Worm (Caenorhabditis elegans) whole organism, L2 larva: ENCODE data around the gene mrpl-55.

Source experiments
- C34F6.9 ChIP-seq: fragments of 150-350 bp; optimal IDR thresholded peaks from 2 replicates; lab custom pipeline; 2014; ENCODE audit warnings: missing biosample characterization, missing genetic modification characterization
- F13H6.1 ChIP-seq: sonication (generic microtip); optimal IDR thresholded peaks from 2 replicates; lab custom pipeline; 2016; ENCODE audit warnings: missing genetic modification characterization, missing compliant biosample characterization
- Y55F3AM.14 ChIP-seq: fragments of 200-800 bp; sonication (Bioruptor generic); optimal IDR thresholded peaks from 2 replicates; lab custom pipeline; 2018; ENCODE audit warnings: mild to moderate bottlenecking, missing genetic modification characterization, missing compliant biosample characterization
- ZK546.5 ChIP-seq: sonication (generic microtip); optimal IDR thresholded peaks from 2 replicates; lab custom pipeline; 2017; ENCODE audit warnings: missing biosample characterization, missing genetic modification characterization
- alr-1 ChIP-seq: fragments of 150-350 bp; optimal IDR thresholded peaks from 2 replicates; lab custom pipeline; 2014; ENCODE audit warnings: missing biosample characterization, missing genetic modification characterization
- aly-2 ChIP-seq: fragments of 150-350 bp; optimal IDR thresholded peaks from 2 replicates; lab custom pipeline; 2014; ENCODE audit warnings: missing biosample characterization, missing genetic modification characterization
- ama-1 ChIP-seq: fragments of 150-350 bp; optimal IDR thresholded peaks from 2 replicates; lab custom pipeline; 2018; ENCODE audit warnings: inconsistent platforms
- blmp-1 ChIP-seq: sonication (generic microtip); optimal IDR thresholded peaks from 2 replicates; lab custom pipeline; 2017; ENCODE audit warnings: missing genetic modification characterization, mild to moderate bottlenecking, missing compliant biosample characterization, antibody characterized with exemption, moderate library complexity; ENCODE audit not compliant: insufficient read depth
- ceh-82 ChIP-seq: fragments of 150-350 bp; optimal IDR thresholded peaks from 2 replicates; lab custom pipeline; 2014; ENCODE audit warnings: missing biosample characterization, missing genetic modification characterization
- crh-2 ChIP-seq: sonication (generic microtip); optimal IDR thresholded peaks from 2 replicates; lab custom pipeline; 2017; ENCODE audit warnings: missing biosample characterization, missing genetic modification characterization
- dmd-4 ChIP-seq: sonication (generic microtip); optimal IDR thresholded peaks from 2 replicates; lab custom pipeline; 2017; ENCODE audit warnings: missing biosample characterization, missing genetic modification characterization
- egl-27 ChIP-seq: sonication (generic microtip); optimal IDR thresholded peaks from 3 replicates; lab custom pipeline; 2017; ENCODE audit warnings: missing biosample characterization, missing genetic modification reagents, missing genetic modification characterization
- fos-1 ChIP-seq: fragments of 150-350 bp; optimal IDR thresholded peaks from 2 replicates; lab custom pipeline; 2014; ENCODE audit warnings: missing biosample characterization, missing genetic modification characterization
- gmeb-1 ChIP-seq: fragments of 150-350 bp; optimal IDR thresholded peaks from 2 replicates; lab custom pipeline; 2014; ENCODE audit warnings: missing biosample characterization, missing genetic modification characterization
- lin-13 ChIP-seq: fragments of 150-350 bp; optimal IDR thresholded peaks from 2 replicates; lab custom pipeline; 2014; ENCODE audit warnings: missing biosample characterization, missing genetic modification reagents, missing genetic modification characterization
- lsy-2 ChIP-seq, 2 experiments: fragments of 150-350 bp in 1 of 2; sonication (generic microtip) in 1 of 2; optimal IDR thresholded peaks; 2 replicates each; lab custom pipeline; 2014 to 2017; ENCODE audit warnings: missing biosample characterization in 2 of 2, missing genetic modification characterization in 2 of 2
- mab-5 ChIP-seq: fragments of 150-350 bp; optimal IDR thresholded peaks from 2 replicates; lab custom pipeline; 2014; ENCODE audit warnings: missing biosample characterization, missing genetic modification characterization
- mdl-1 ChIP-seq, 2 experiments: fragments of 150-350 bp in 1 of 2; sonication (generic microtip) in 1 of 2; optimal IDR thresholded peaks; 2 replicates each; lab custom pipeline; 2017; ENCODE audit warnings: missing biosample characterization in 2 of 2, missing genetic modification characterization in 2 of 2
- nhr-10 ChIP-seq: sonication (generic microtip); optimal IDR thresholded peaks from 2 replicates; lab custom pipeline; 2017; ENCODE audit warnings: missing biosample characterization, missing genetic modification characterization
- nhr-11 ChIP-seq: fragments of 150-350 bp; optimal IDR thresholded peaks from 2 replicates; lab custom pipeline; 2014; ENCODE audit warnings: missing biosample characterization, missing genetic modification characterization
- nhr-12 ChIP-seq: fragments of 150-350 bp; optimal IDR thresholded peaks from 2 replicates; lab custom pipeline; 2014; ENCODE audit warnings: missing biosample characterization, missing genetic modification characterization
- nhr-129 ChIP-seq: fragments of 150-350 bp; optimal IDR thresholded peaks from 2 replicates; lab custom pipeline; 2014; ENCODE audit warnings: missing biosample characterization, missing genetic modification characterization
- nhr-21 ChIP-seq: fragments of 150-350 bp; optimal IDR thresholded peaks from 2 replicates; lab custom pipeline; 2014; ENCODE audit warnings: missing biosample characterization, missing genetic modification characterization
- nhr-25 ChIP-seq: fragments of 150-350 bp; sonication (generic microtip); optimal IDR thresholded peaks from 3 replicates; lab custom pipeline; 2014; ENCODE audit warnings: missing biosample characterization, missing genetic modification characterization
- nhr-6 ChIP-seq: fragments of 150-350 bp; optimal IDR thresholded peaks from 2 replicates; lab custom pipeline; 2014; ENCODE audit warnings: missing biosample characterization, missing genetic modification characterization
- nhr-77 ChIP-seq: fragments of 150-350 bp; optimal IDR thresholded peaks from 2 replicates; lab custom pipeline; 2014; ENCODE audit warnings: missing biosample characterization, missing genetic modification characterization
- peb-1 ChIP-seq: fragments of 150-350 bp; optimal IDR thresholded peaks from 2 replicates; lab custom pipeline; 2014; ENCODE audit warnings: missing biosample characterization, missing genetic modification characterization
- sem-4 ChIP-seq: fragments of 150-350 bp; optimal IDR thresholded peaks from 2 replicates; lab custom pipeline; 2014; ENCODE audit warnings: missing biosample characterization, missing genetic modification reagents, missing genetic modification characterization
- sma-3 ChIP-seq: sonication (generic microtip); optimal IDR thresholded peaks from 2 replicates; lab custom pipeline; 2016; ENCODE audit warnings: missing genetic modification reagents, missing genetic modification characterization, missing compliant biosample characterization
- sma-9 ChIP-seq, 2 experiments: fragments of 150-350 bp in 1 of 2; sonication (generic microtip) in 1 of 2; optimal IDR thresholded peaks; 2 replicates each; lab custom pipeline; 2014 to 2016; ENCODE audit warnings: missing genetic modification characterization in 2 of 2, mild to moderate bottlenecking in 1 of 2, missing biosample characterization in 1 of 2, missing compliant biosample characterization in 1 of 2, missing genetic modification reagents in 1 of 2, moderate library complexity in 1 of 2
- snpc-4 ChIP-seq: fragments of 150-350 bp; optimal IDR thresholded peaks from 2 replicates; lab custom pipeline; 2014; ENCODE audit warnings: missing biosample characterization, missing genetic modification characterization
- unc-39 ChIP-seq: fragments of 150-350 bp; optimal IDR thresholded peaks from 2 replicates; lab custom pipeline; 2014; ENCODE audit warnings: missing biosample characterization, missing genetic modification characterization
- unc-55 ChIP-seq: fragments of 150-350 bp; sonication (generic microtip); optimal IDR thresholded peaks from 3 replicates; lab custom pipeline; 2014; ENCODE audit warnings: missing biosample characterization, missing genetic modification reagents, missing genetic modification characterization
- zag-1 ChIP-seq: fragments of 150-350 bp; optimal IDR thresholded peaks from 2 replicates; lab custom pipeline; 2014; ENCODE audit warnings: missing biosample characterization, missing genetic modification characterization
- ztf-1 ChIP-seq: fragments of 200-800 bp; sonication (Bioruptor generic); conservative IDR thresholded peaks from 2 replicates; pipeline ENCODE4 v1.3.6; 2022; ENCODE audit warnings: missing genetic modification characterization, missing compliant biosample characterization
- ztf-11 ChIP-seq: sonication (generic microtip); optimal IDR thresholded peaks from 2 replicates; lab custom pipeline; 2017; ENCODE audit warnings: missing biosample characterization, missing genetic modification characterization
- ztf-4 ChIP-seq: fragments of 150-350 bp; optimal IDR thresholded peaks from 2 replicates; lab custom pipeline; 2014; ENCODE audit warnings: missing biosample characterization, missing genetic modification characterization

mrpl-55 gene

DNA sequence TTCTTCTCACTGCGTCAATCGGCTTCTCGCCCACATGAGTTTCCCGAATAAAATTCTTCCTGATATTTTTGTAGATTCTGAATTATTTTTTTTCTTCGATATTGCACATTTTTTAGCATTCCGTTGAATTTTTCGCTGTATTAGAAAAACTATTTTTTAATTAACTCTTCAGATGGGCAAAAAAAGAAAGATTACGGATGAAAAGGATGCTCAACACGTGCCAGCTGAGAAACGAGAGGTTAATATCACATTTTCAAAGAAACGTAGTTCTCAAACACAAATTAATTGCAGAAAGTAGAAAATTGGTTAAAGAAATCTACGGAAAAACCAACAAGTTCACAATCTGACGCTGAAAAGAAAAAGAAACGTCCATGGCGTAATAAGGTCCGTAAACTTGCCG, 47.4 kb upstream of the mrpl-55 start, which contains the start of gene rrp-8:
rrp-8 (plus strand) TSS at position 173 of the 400 bp plus-strand sequence.
- TF ChIP-seq nhr-77 (no peak), egl-27 (tag; lab: Kevin White, UChicago) (no peak), ceh-82 (tag; lab: Kevin White, UChicago) (no peak), nhr-10 (tag; lab: Kevin White, UChicago) (no peak), alr-1 (tag; lab: Kevin White, UChicago) (no peak), nhr-25 (tag; lab: Kevin White, UChicago) (no peak), dmd-4 (tag; lab: Kevin White, UChicago) (no peak), lsy-2 (tag; optimal IDR thresholded peaks at IDR 0.05; lab: Kevin White, UChicago) (no peak), nhr-11 (tag; lab: Kevin White, UChicago) (no peak), F13H6.1 (tag; lab: Kevin White, UChicago) (no peak), peb-1 (tag; lab: Kevin White, UChicago) (no peak), nhr-12 (tag; lab: Kevin White, UChicago) (no peak), mab-5 (no peak)

DNA sequence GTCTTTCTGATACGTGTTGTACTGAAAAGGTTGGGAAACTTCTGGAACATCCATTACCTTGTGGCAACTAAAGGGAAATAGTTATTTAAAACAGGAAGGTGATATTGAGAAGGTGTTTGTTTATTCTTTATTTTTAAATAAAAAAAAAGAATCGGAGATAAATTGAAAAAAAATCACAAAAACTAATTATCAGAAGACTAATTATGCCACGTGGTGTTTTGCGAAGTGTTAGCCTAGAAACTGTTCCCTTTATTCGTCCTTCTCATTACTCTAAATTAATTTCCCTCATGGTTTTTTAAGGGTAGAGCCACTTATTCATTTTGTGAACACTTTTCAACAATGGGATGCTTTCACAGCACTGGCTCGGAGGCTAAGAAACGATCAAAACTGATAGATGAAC, 42.4 kb upstream of the mrpl-55 start, which contains the start of gene gpa-4:
gpa-4 (plus strand) TSS at position 301 of the 400 bp plus-strand sequence.
- TF ChIP-seq unc-39 (tag; lab: Kevin White, UChicago) (no peak), nhr-77 (no peak), aly-2 (tag; lab: Kevin White, UChicago) (no peak), sma-9 (GFP tag; optimal IDR thresholded peaks at IDR 0.05; lab: Kevin White, UChicago) (no peak), sma-9 (tag; optimal IDR thresholded peaks at IDR 0.05; lab: Kevin White, UChicago) (no peak), ztf-11 (no peak), sma-3 (no peak), snpc-4 (no peak), nhr-6 (tag; lab: Kevin White, UChicago) (no peak), dmd-4 (tag; lab: Kevin White, UChicago) (no peak), mdl-1 (tag; optimal IDR thresholded peaks at IDR 0.05; lab: Kevin White, UChicago) (no peak), nhr-25 (tag; lab: Kevin White, UChicago) (no peak), egl-27 (tag; lab: Kevin White, UChicago) (no peak)

DNA sequence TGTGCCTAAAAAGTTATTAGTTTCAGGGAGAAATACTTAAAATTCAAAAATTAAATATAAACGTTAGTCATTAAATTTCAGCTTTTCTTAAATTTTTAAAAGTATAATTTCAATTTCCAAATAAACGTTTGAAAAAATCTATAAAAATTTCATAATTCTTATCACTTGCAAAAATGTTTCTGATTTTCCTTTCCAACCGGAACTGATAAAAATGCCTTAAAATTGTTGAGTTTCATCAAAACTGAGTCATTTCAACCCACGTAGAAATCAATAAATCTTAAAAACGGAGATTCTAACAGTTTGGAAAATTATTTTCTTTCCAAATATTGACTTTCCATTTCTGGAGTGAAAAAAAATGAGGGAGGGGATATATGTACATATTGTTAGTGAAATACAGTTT, 34.9 kb upstream of the mrpl-55 start:
- no peak for TF ChIP-seq snpc-4
- peak; percentile 96 for TF ChIP-seq fos-1
- TF ChIP-seq, all 48 proteins: peak for 1

DNA sequence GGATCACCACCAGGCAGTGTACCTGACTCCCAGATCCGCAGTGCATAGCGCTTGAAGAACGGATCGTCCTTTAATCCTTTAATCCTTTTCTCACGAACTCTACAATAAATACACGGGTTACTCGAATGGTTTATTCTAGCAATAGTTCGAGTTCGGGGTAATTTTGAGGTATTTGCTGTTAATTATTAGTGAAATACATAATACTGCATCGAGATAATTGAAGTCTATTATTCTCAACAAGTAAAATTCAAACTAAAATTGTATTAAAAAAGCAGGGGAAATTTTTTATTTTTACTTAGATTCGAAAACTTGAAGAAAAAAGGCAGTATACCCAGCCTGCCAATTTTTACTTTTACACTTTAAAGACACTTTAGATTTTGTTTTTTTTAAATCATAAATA, 33.9 kb upstream of the mrpl-55 start, which contains the start of gene kgb-1:
kgb-1 (minus strand) TSS at position 101 of the 400 bp plus-strand sequence.
- TF ChIP-seq sem-4 (tag; lab: Kevin White, UChicago) (no peak), nhr-25 (tag; lab: Kevin White, UChicago) (no peak), Y55F3AM.14 (GFP tag; lab: Kevin White, UChicago) (no peak), ceh-82 (tag; lab: Kevin White, UChicago) (no peak), ZK546.5 (no peak), unc-55 (GFP tag; lab: Kevin White, UChicago) (no peak)

DNA sequence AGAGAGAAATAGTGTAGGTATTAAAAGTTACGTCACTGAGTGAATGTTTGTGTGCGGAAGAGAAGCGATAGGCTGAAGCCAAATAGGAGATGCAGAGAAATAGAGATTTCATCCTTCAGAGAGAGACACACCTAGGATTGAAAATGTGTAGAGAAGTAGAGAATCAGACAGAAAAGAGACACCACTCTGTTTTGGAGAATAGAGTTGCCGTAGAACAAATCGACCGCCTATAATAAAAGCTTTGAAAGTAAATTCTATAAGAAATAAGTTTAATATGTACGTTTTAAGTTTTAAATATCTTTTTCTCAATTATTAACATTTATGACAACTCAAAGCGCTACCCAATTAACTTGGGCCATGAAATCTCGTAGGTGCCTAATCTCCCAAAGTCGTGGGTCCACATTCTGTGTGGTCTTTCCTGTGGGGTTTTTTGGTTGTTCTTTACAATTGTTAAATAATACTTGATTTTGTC, 33.3 kb upstream of the mrpl-55 start, which contains the start of gene T07A9.12:
T07A9.12 (plus strand) TSS at position 448 of the 472 bp plus-strand sequence.
- TF ChIP-seq C34F6.9 (tag; lab: Kevin White, UChicago) (peak; percentile 81), sma-9 (GFP tag; optimal IDR thresholded peaks at IDR 0.05; lab: Kevin White, UChicago) (peak; percentile 81), sma-9 (tag; optimal IDR thresholded peaks at IDR 0.05; lab: Kevin White, UChicago) (no peak), zag-1 (tag; lab: Kevin White, UChicago) (no peak), ztf-1 (GFP tag; lab: Robert Waterston, UW) (no peak), F13H6.1 (tag; lab: Kevin White, UChicago) (peak; percentile 80), mab-5 (no peak), egl-27 (tag; lab: Kevin White, UChicago) (peak; percentile 9), ztf-4 (tag; lab: Kevin White, UChicago) (no peak), nhr-129 (tag; lab: Kevin White, UChicago) (peak; percentile 83), fos-1 (peak; percentile 77), gmeb-1 (tag; lab: Kevin White, UChicago) (peak; percentile 41), nhr-77 (no peak), nhr-6 (tag; lab: Kevin White, UChicago) (peak; percentile 64), lin-13 (peak; percentile 79), sem-4 (tag; lab: Kevin White, UChicago) (peak; percentile 47), ama-1 (no peak), blmp-1 (tag; lab: Kevin White, UChicago) (peak; percentile 32), nhr-25 (tag; lab: Kevin White, UChicago) (peak; percentile 79), unc-55 (GFP tag; lab: Kevin White, UChicago) (peak; percentile 77), lsy-2 (tag; optimal IDR thresholded peaks at IDR 0.05; lab: Kevin White, UChicago) (peak; percentile 51 to 86), nhr-21 (peak; percentile 64), crh-2 (tag; lab: Kevin White, UChicago) (peak; percentile 91), sma-3 (peak; percentile 79)
